Worm (Caenorhabditis elegans): Measurements from ENCODE around the gene coa-1.

DNA sequence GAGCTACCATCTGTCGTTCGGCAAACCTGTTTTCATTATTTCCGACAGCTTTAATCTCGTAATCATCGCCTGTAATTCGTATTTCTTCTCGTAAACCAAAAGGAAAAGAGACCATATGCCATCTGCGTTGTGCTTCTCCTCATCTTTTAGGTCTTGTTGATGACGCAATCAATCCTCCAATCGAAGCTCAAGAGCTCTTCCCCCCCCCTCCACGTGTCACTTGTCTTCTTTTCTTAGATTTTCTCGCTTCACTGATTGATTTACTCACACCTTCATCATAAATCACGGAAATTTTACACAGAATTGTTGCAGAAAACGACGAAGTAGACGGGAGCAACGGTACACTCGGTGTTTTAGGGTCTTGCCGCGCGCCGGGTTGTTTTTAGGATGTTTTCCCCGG is 26.4 kb upstream of the coa-1 start, which contains the start of gene tcl-2:
- TF ChIP-seq ets-4 (tag; optimal IDR thresholded peaks at IDR 0.05) (no peak), elt-2 (tag; optimal IDR thresholded peaks at IDR 0.05) (no peak), fkh-10 (GFP tag; optimal IDR thresholded peaks at IDR 0.05) (no peak), pha-4 (tag; optimal IDR thresholded peaks at IDR 0.05) (no peak), hlh-30 (tag; optimal IDR thresholded peaks at IDR 0.05; ENCODE audit: insufficient read depth) (no peak), tbx-2 (tag; optimal IDR thresholded peaks at IDR 0.05) (no peak), nhr-11 (tag; optimal IDR thresholded peaks at IDR 0.05) (no peak), ceh-34 (tag; optimal IDR thresholded peaks at IDR 0.05) (no peak), Y22D7AL.16 (tag; optimal IDR thresholded peaks at IDR 0.05) (no peak), ceh-48 (tag; optimal IDR thresholded peaks at IDR 0.05) (no peak), mec-3 (tag; optimal IDR thresholded peaks at IDR 0.05; ENCODE audit: borderline replicate concordance) (no peak), pqm-1 (tag; optimal IDR thresholded peaks at IDR 0.05) (no peak), nfya-1 (tag; optimal IDR thresholded peaks at IDR 0.05) (no peak)

All from whole organism, late embryonic.